Worm (Caenorhabditis elegans): ENCODE results near the gene C16C8.9.

DNA sequence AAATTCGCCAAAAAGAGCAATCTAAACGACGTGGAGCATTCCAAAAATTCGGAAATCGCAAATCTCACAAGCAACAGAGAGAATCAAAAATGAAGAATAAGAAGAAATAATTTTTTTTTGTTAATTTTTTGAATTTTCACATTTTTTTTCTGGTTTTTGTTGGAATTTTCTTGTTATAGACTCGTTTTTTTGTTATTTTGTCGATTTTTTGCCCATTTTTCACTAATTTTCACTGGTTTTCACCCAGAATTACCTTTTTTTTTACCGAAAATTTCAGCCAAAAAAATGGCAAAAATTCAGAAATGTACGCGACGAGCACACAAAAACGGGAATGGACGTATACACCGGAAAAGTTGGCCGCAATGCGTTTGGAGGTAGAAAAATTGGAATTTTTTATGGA lies 41.7 kb upstream of the C16C8.9 start, which contains the start of gene cyh-1:
- TF ChIP-seq unc-30 (tag; optimal IDR thresholded peaks at IDR 0.05) = no peak
- no peak for TF ChIP-seq Y116A8C.19 (tag; optimal IDR thresholded peaks at IDR 0.05; ENCODE audit: borderline replicate concordance)
- no peak for TF ChIP-seq aly-2 (tag; optimal IDR thresholded peaks at IDR 0.05)
- TF ChIP-seq tlp-1 (tag; optimal IDR thresholded peaks at IDR 0.05) = no peak
- TF ChIP-seq ztf-11 (tag; optimal IDR thresholded peaks at IDR 0.05) = no peak
- TF ChIP-seq ceh-82 (tag; optimal IDR thresholded peaks at IDR 0.05) = no peak
